Worm (Caenorhabditis elegans) whole organism, mixed stage, embryonic: ENCODE results near the gene clec-156.

Experiments used
- M03D4.4 ChIP-seq: sonication (generic microtip); optimal IDR thresholded peaks from 2 replicates; lab custom pipeline; 2017; ENCODE audit warnings: mild to moderate bottlenecking, missing genetic modification characterization, missing compliant biosample characterization
- ceh-43 ChIP-seq: fragments of 200-800 bp; sonication (Bioruptor generic); optimal IDR thresholded peaks from 2 replicates; lab custom pipeline; 2018; ENCODE audit warnings: mild to moderate bottlenecking, missing genetic modification characterization, moderate library complexity, missing compliant biosample characterization
- elt-3 ChIP-seq: fragments of 150-350 bp; optimal IDR thresholded peaks from 2 replicates; lab custom pipeline; 2014; ENCODE audit warnings: missing biosample characterization, missing genetic modification characterization
- hlh-1 ChIP-seq: fragments of 150-350 bp; optimal IDR thresholded peaks from 2 replicates; lab custom pipeline; 2014; ENCODE audit warnings: missing biosample characterization, missing genetic modification reagents, missing genetic modification characterization
- lsy-2 ChIP-seq: fragments of 150-350 bp; optimal IDR thresholded peaks from 2 replicates; lab custom pipeline; 2014; ENCODE audit warnings: missing biosample characterization, missing genetic modification characterization
- mep-1 ChIP-seq: fragments of 150-350 bp; optimal IDR thresholded peaks from 2 replicates; lab custom pipeline; 2017; ENCODE audit warnings: missing biosample characterization, missing genetic modification reagents, missing genetic modification characterization, inconsistent platforms
- nhr-237 ChIP-seq: fragments of 150-350 bp; optimal IDR thresholded peaks from 2 replicates; lab custom pipeline; 2014; ENCODE audit warnings: missing biosample characterization, missing genetic modification characterization
- nhr-28 ChIP-seq: fragments of 150-350 bp; optimal IDR thresholded peaks from 2 replicates; lab custom pipeline; 2014; ENCODE audit warnings: missing biosample characterization, missing genetic modification characterization
- unc-62 ChIP-seq: fragments of 150-350 bp; optimal IDR thresholded peaks from 2 replicates; lab custom pipeline; 2014; ENCODE audit warnings: missing biosample characterization, missing genetic modification reagents, missing genetic modification characterization
- ztf-11 ChIP-seq: fragments of 150-350 bp; optimal IDR thresholded peaks from 2 replicates; lab custom pipeline; 2014; ENCODE audit warnings: missing biosample characterization, missing genetic modification characterization

DNA sequence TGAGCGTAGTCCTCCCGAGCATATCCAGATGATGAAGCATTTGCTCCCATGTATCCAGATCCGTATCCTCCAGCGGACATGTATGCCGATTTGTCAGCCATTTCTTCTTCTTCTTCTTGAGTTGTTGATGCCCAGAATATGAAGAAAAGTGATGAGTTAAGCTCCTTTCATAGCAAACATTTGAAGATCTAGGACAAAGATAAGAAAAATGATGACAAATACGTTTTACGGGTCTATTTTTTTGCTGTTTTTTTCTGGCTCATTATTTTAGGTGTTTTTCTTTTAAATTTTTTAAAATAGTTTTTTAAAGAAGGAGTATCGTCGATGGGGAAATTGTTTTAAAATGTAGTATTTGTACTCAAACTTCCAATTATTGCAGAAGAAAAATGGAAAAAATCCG lies 11.9 kb downstream of the clec-156 start, which contains the start of gene nspd-9:
- TF ChIP-seq nhr-237 (tag; lab: Kevin White, UChicago) (no peak), ztf-11 (tag; lab: Kevin White, UChicago) (no peak), nhr-28 (tag; lab: Kevin White, UChicago) (no peak), elt-3 (tag; lab: Kevin White, UChicago) (no peak), hlh-1 (tag; lab: Kevin White, UChicago) (no peak), M03D4.4 (tag; lab: Kevin White, UChicago) (no peak), mep-1 (no peak), lsy-2 (tag; lab: Kevin White, UChicago) (no peak), ceh-43 (GFP tag; lab: Kevin White, UChicago) (no peak), unc-62 (GFP tag; lab: Kevin White, UChicago) (no peak)
